Worm (Caenorhabditis elegans) whole organism, late embryonic: ENCODE data around the gene col-133.

Experiments
- C08G9.2 ChIP-seq: sonication (generic microtip); optimal IDR thresholded peaks from 2 replicates; lab custom pipeline; 2016; ENCODE audit warnings: mild to moderate bottlenecking, missing genetic modification characterization, moderate library complexity, missing compliant biosample characterization
- K09A11.1 ChIP-seq: sonication (generic microtip); optimal IDR thresholded peaks from 2 replicates; lab custom pipeline; 2017; ENCODE audit warnings: antibody characterized with exemption, mild to moderate bottlenecking, missing genetic modification characterization, missing compliant biosample characterization; ENCODE audit not compliant: insufficient read depth
- ceh-2 ChIP-seq: sonication (generic microtip); optimal IDR thresholded peaks from 2 replicates; lab custom pipeline; 2016; ENCODE audit warnings: missing genotype, missing genetic modification characterization, missing compliant biosample characterization
- elt-2 ChIP-seq: sonication (generic microtip); optimal IDR thresholded peaks from 2 replicates; lab custom pipeline; 2016; ENCODE audit warnings: missing genetic modification reagents, missing genetic modification characterization, missing compliant biosample characterization
- elt-4 ChIP-seq: sonication (generic microtip); optimal IDR thresholded peaks from 2 replicates; lab custom pipeline; 2016; ENCODE audit warnings: missing genetic modification characterization, missing compliant biosample characterization
- pha-4 ChIP-seq: fragments of 150-350 bp; optimal IDR thresholded peaks from 2 replicates; lab custom pipeline; 2018; ENCODE audit warnings: missing biosample characterization, missing genetic modification reagents, missing genetic modification characterization

ce11 chrIV:14070992-14071289 lies 28.2 kb downstream of the col-133 start:
- TF ChIP-seq pha-4 (tag; lab: Kevin White, UChicago), result no peak
- no peak for TF ChIP-seq elt-4 (tag; lab: Kevin White, UChicago)
- TF ChIP-seq K09A11.1 (tag; lab: Kevin White, UChicago), result no peak
- no peak for TF ChIP-seq ceh-2
- peak; percentile 3 for TF ChIP-seq elt-2
- TF ChIP-seq C08G9.2 (tag; lab: Kevin White, UChicago), result no peak
